Worm (Caenorhabditis elegans) whole organism, young adult: ENCODE results near the gene tbce-1.

Experiments used
- B0336.3 ChIP-seq: fragments of 200-800 bp; sonication (Bioruptor generic); IDR thresholded peaks from 2 replicates; pipeline ENCODE4 v1.3.6; 2022; ENCODE audit warnings: missing genetic modification characterization, missing compliant biosample characterization
- C06A6.2 ChIP-seq: fragments of 200-800 bp; sonication (Bioruptor generic); conservative IDR thresholded peaks from 2 replicates; pipeline ENCODE4 v1.3.6; 2022; ENCODE audit warnings: missing genetic modification characterization, missing compliant biosample characterization
- F22D6.2 ChIP-seq: sonication (generic microtip); optimal IDR thresholded peaks from 2 replicates; lab custom pipeline; 2016; ENCODE audit warnings: mild to moderate bottlenecking, missing genetic modification characterization, missing compliant biosample characterization
- F39B2.1 ChIP-seq: fragments of 200-800 bp; sonication (Bioruptor generic); IDR thresholded peaks from 2 replicates; pipeline ENCODE4 v1.3.6; 2022; ENCODE audit warnings: missing genetic modification reagents, missing genetic modification characterization, missing compliant biosample characterization
- T07F8.4 ChIP-seq: sonication (generic microtip); optimal IDR thresholded peaks from 2 replicates; lab custom pipeline; 2016; ENCODE audit warnings: mild to moderate bottlenecking, missing genetic modification characterization, moderate library complexity, missing compliant biosample characterization
- T26A5.8 ChIP-seq: sonication (generic microtip); optimal IDR thresholded peaks from 2 replicates; lab custom pipeline; 2016; ENCODE audit warnings: missing genetic modification characterization, missing compliant biosample characterization
- Y53F4B.3 ChIP-seq: fragments of 200-800 bp; sonication (Bioruptor generic); IDR thresholded peaks from 2 replicates; pipeline ENCODE4 v1.3.6; 2022; ENCODE audit warnings: missing genetic modification reagents, missing genetic modification characterization, missing compliant biosample characterization
- Y95B8A.8 ChIP-seq: fragments of 200-800 bp; sonication (Bioruptor generic); IDR thresholded peaks from 2 replicates; pipeline ENCODE4 v1.3.6; 2022; ENCODE audit warnings: missing genetic modification reagents, missing genetic modification characterization, missing compliant biosample characterization
- ZK185.1 ChIP-seq: sonication (generic microtip); optimal IDR thresholded peaks from 2 replicates; lab custom pipeline; 2016; ENCODE audit warnings: mild to moderate bottlenecking, missing genetic modification characterization, missing compliant biosample characterization; ENCODE audit not compliant: poor library complexity, severe bottlenecking
- akir-1 ChIP-seq: fragments of 200-800 bp; sonication (Bioruptor generic); optimal IDR thresholded peaks from 2 replicates; lab custom pipeline; 2018; ENCODE audit warnings: mild to moderate bottlenecking, missing genetic modification characterization, moderate library complexity, missing compliant biosample characterization
- ama-1 ChIP-seq, 3 experiments: fragments of 150-350 bp in 1 of 3; sonication (generic microtip) in 2 of 3; optimal IDR thresholded peaks; 2 replicates each; lab custom pipeline; 2014 to 2018; ENCODE audit warnings: missing biosample characterization in 2 of 3, missing genetic modification characterization in 2 of 3, missing genetic modification reagents in 2 of 3
- atf-7 ChIP-seq: sonication (generic microtip); optimal IDR thresholded peaks from 2 replicates; lab custom pipeline; 2017; ENCODE audit warnings: mild to moderate bottlenecking, missing genetic modification characterization, missing compliant biosample characterization
- attf-6 ChIP-seq: fragments of 200-800 bp; sonication (Bioruptor generic); IDR thresholded peaks from 2 replicates; pipeline ENCODE4 v1.3.6; 2022; ENCODE audit warnings: missing genetic modification reagents, missing genetic modification characterization, missing compliant biosample characterization
- bed-2 ChIP-seq: fragments of 200-800 bp; sonication (Bioruptor generic); IDR thresholded peaks from 2 replicates; pipeline ENCODE4 v1.3.6; 2022; ENCODE audit warnings: missing genetic modification reagents, missing genetic modification characterization, missing compliant biosample characterization
- cebp-2 ChIP-seq: fragments of 200-800 bp; sonication (Bioruptor generic); IDR thresholded peaks from 2 replicates; pipeline ENCODE4 v1.3.6; 2022; ENCODE audit warnings: missing genetic modification characterization, missing compliant biosample characterization
- ceh-27 ChIP-seq: fragments of 200-800 bp; sonication (Bioruptor generic); optimal IDR thresholded peaks from 2 replicates; lab custom pipeline; 2018; ENCODE audit warnings: mild to moderate bottlenecking, missing genetic modification characterization, moderate library complexity, missing compliant biosample characterization
- ceh-40 ChIP-seq: fragments of 200-800 bp; sonication (Bioruptor generic); IDR thresholded peaks from 2 replicates; pipeline ENCODE4 v1.3.6; 2022; ENCODE audit warnings: missing genetic modification characterization, missing compliant biosample characterization
- ceh-58 ChIP-seq: fragments of 200-800 bp; sonication (Bioruptor generic); IDR thresholded peaks from 2 replicates; pipeline ENCODE4 v1.3.6; 2022; ENCODE audit warnings: missing genetic modification characterization, missing compliant biosample characterization
- chd-7 ChIP-seq: sonication (generic microtip); optimal IDR thresholded peaks from 2 replicates; lab custom pipeline; 2016; ENCODE audit warnings: mild to moderate bottlenecking, missing genetic modification characterization, moderate library complexity, missing compliant biosample characterization
- egl-18 ChIP-seq: fragments of 200-800 bp; sonication (Bioruptor generic); IDR thresholded peaks from 2 replicates; pipeline ENCODE4 v1.3.6; 2022; ENCODE audit warnings: missing genetic modification reagents, missing genetic modification characterization, missing compliant biosample characterization
- egl-44 ChIP-seq: fragments of 200-800 bp; sonication (Bioruptor generic); IDR thresholded peaks from 2 replicates; pipeline ENCODE4 v1.3.6; 2022; ENCODE audit warnings: missing genetic modification reagents, missing genetic modification characterization, missing compliant biosample characterization
- egrh-3 ChIP-seq: fragments of 200-800 bp; sonication (Bioruptor generic); IDR thresholded peaks from 2 replicates; pipeline ENCODE4 v1.3.6; 2022; ENCODE audit warnings: missing genetic modification reagents, missing genetic modification characterization, missing compliant biosample characterization
- ets-4 ChIP-seq: fragments of 200-800 bp; sonication (Bioruptor generic); optimal IDR thresholded peaks from 2 replicates; lab custom pipeline; 2018; ENCODE audit warnings: mild to moderate bottlenecking, missing genetic modification characterization, missing compliant biosample characterization
- fkh-3 ChIP-seq: sonication (generic microtip); optimal IDR thresholded peaks from 2 replicates; lab custom pipeline; 2016; ENCODE audit warnings: mild to moderate bottlenecking, missing genetic modification characterization, missing compliant biosample characterization
- gei-17 ChIP-seq: fragments of 200-800 bp; sonication (Bioruptor generic); optimal IDR thresholded peaks from 2 replicates; lab custom pipeline; 2018; ENCODE audit warnings: mild to moderate bottlenecking, missing genetic modification characterization, missing compliant biosample characterization
- hlh-12 ChIP-seq: sonication (generic microtip); optimal IDR thresholded peaks from 2 replicates; lab custom pipeline; 2016; ENCODE audit warnings: missing genetic modification characterization, missing compliant biosample characterization
- hrde-1 ChIP-seq: sonication (generic microtip); optimal IDR thresholded peaks from 2 replicates; lab custom pipeline; 2016; ENCODE audit warnings: missing genetic modification characterization, mild to moderate bottlenecking, missing compliant biosample characterization, moderate library complexity, missing genotype, missing genetic modification reagents, borderline replicate concordance
- let-607 ChIP-seq, 2 experiments: fragments of 200-800 bp in 1 of 2; sonication (Bioruptor generic) in 1 of 2; sonication (generic microtip) in 1 of 2; optimal IDR thresholded peaks; 2 replicates each; lab custom pipeline; 2016 to 2018; ENCODE audit warnings: mild to moderate bottlenecking in 2 of 2, missing compliant biosample characterization in 2 of 2, missing genetic modification characterization in 2 of 2, moderate library complexity in 2 of 2, missing genotype in 1 of 2
- lin-35 ChIP-seq, 3 experiments: fragments of 150-350 bp in 2 of 3; sonication (generic microtip) in 1 of 3; optimal IDR thresholded peaks; 2 replicates each; lab custom pipeline; 2014 to 2018; ENCODE audit warnings: missing biosample characterization in 3 of 3, missing genetic modification characterization in 3 of 3, missing genetic modification reagents in 3 of 3
- lin-54 ChIP-seq: fragments of 200-800 bp; sonication (Bioruptor generic); optimal IDR thresholded peaks from 2 replicates; lab custom pipeline; 2018; ENCODE audit warnings: mild to moderate bottlenecking, missing genetic modification characterization, missing compliant biosample characterization
- madf-6 ChIP-seq: fragments of 200-800 bp; sonication (Bioruptor generic); IDR thresholded peaks from 2 replicates; pipeline ENCODE4 v1.3.6; 2022; ENCODE audit warnings: missing genetic modification reagents, missing genetic modification characterization, missing compliant biosample characterization
- mel-28 ChIP-seq: sonication (generic microtip); optimal IDR thresholded peaks from 2 replicates; lab custom pipeline; 2016; ENCODE audit warnings: borderline replicate concordance, mild to moderate bottlenecking, missing genetic modification characterization, missing compliant biosample characterization
- nhr-120 ChIP-seq: fragments of 200-800 bp; sonication (Bioruptor generic); IDR thresholded peaks from 2 replicates; pipeline ENCODE4 v1.3.6; 2022; ENCODE audit warnings: missing genetic modification characterization, missing compliant biosample characterization
- nhr-80 ChIP-seq: sonication (generic microtip); optimal IDR thresholded peaks from 2 replicates; lab custom pipeline; 2016; ENCODE audit warnings: missing genetic modification characterization, missing compliant biosample characterization
- nhr-90 ChIP-seq: sonication (generic microtip); optimal IDR thresholded peaks from 2 replicates; lab custom pipeline; 2016; ENCODE audit warnings: missing genotype, mild to moderate bottlenecking, missing genetic modification characterization, missing compliant biosample characterization
- pha-4 ChIP-seq: fragments of 150-350 bp; sonication (generic microtip); optimal IDR thresholded peaks from 2 replicates; lab custom pipeline; 2014; ENCODE audit warnings: missing biosample characterization, missing genetic modification reagents, missing genetic modification characterization
- rcor-1 ChIP-seq: fragments of 200-800 bp; sonication (Bioruptor generic); IDR thresholded peaks from 2 replicates; pipeline ENCODE4 v1.3.6; 2022; ENCODE audit warnings: missing genetic modification reagents, missing genetic modification characterization, missing compliant biosample characterization
- sea-2 ChIP-seq: fragments of 200-800 bp; sonication (Bioruptor generic); IDR thresholded peaks from 2 replicates; pipeline ENCODE4 v1.3.6; 2022; ENCODE audit warnings: missing genetic modification characterization, missing compliant biosample characterization
- snpc-1.1 ChIP-seq: sonication (generic microtip); optimal IDR thresholded peaks from 2 replicates; lab custom pipeline; 2017; ENCODE audit warnings: missing genetic modification characterization, mild to moderate bottlenecking, missing compliant biosample characterization, antibody characterized with exemption, moderate library complexity, missing genotype, missing genetic modification reagents; ENCODE audit not compliant: insufficient read depth
- unc-62 ChIP-seq: fragments of 150-350 bp; optimal IDR thresholded peaks from 2 replicates; lab custom pipeline; 2014; ENCODE audit warnings: missing biosample characterization, missing genetic modification reagents, missing genetic modification characterization
- ztf-25 ChIP-seq: fragments of 200-800 bp; sonication (Bioruptor generic); IDR thresholded peaks from 2 replicates; pipeline ENCODE4 v1.3.6; 2022; ENCODE audit warnings: missing genetic modification reagents, missing genetic modification characterization, missing compliant biosample characterization
- ztf-3 ChIP-seq: fragments of 200-800 bp; sonication (Bioruptor generic); optimal IDR thresholded peaks from 2 replicates; lab custom pipeline; 2018; ENCODE audit warnings: mild to moderate bottlenecking, missing genetic modification characterization, missing compliant biosample characterization

The tbce-1 gene

DNA sequence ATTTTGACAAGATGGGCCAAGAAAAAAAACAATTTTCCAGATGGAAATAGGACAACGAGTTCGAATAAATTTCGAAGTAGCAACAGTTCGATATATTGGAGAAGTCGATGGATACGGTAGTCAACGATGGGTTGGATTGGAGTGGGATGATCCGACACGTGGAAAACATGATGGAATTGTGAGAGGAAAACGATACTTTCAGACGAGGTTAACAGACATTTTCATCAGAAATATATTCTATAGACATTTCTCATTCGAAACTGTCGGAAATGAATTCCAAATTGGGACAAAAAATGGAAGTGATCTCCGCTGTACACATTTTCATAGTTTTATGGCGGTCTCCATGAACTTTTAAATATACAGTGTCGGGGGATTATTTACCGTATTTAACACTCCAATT is at the start of gene tbce-1:
Gene tbce-1, plus strand, starts transcription at position 41 of the 400 bp plus-strand sequence.
- TF ChIP-seq ztf-3 (GFP tag; lab: Kevin White, UChicago) (no peak), hrde-1 (peak; percentile 19), ceh-40 (GFP tag; lab: Robert Waterston, UW) (no peak), ztf-25 (GFP tag; lab: Robert Waterston, UW) (no peak), lin-54 (GFP tag; lab: Kevin White, UChicago) (peak; percentile 3)

- TF ChIP-seq let-607 (tag; optimal IDR thresholded peaks at IDR 0.05; lab: Kevin White, UChicago) (no peak), madf-6 (GFP tag; lab: Robert Waterston, UW) (no peak), ceh-58 (GFP tag; lab: Robert Waterston, UW) (no peak), attf-6 (GFP tag; lab: Robert Waterston, UW) (no peak), sea-2 (GFP tag; lab: Robert Waterston, UW) (no peak), egl-18 (GFP tag; lab: Robert Waterston, UW) (no peak), egl-44 (GFP tag; lab: Robert Waterston, UW) (no peak), pha-4 (tag; lab: Kevin White, UChicago) (no peak), nhr-120 (GFP tag; lab: Robert Waterston, UW) (no peak), fkh-3 (tag; lab: Kevin White, UChicago) (no peak), unc-62 (GFP tag; lab: Kevin White, UChicago) (no peak), chd-7 (no peak), lin-54 (GFP tag; lab: Kevin White, UChicago) (no peak), mel-28 (tag; lab: Kevin White, UChicago) (no peak)
Observed at ce11 chrIV:8247341-8247740, 47.1 kb upstream of the tbce-1 start.

DNA sequence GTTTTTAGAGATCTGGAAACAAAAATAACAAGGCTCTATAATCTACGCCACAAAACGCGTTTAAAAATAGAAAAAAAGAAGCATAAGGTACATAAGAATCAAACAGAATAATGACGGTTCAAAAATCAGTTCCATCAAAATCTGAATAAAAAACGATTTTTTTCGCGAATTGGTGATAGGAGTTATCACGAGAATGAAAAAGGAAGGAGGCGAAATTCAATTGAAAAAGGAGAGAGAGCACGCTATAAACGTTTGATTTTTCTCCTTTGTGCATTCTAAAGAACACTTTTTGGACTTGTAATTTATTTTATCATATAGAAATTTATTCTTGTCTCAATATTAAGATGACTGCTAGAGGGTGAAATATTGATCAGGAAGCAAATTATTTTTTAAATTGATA is 43.1 kb upstream of the tbce-1 start:
- TF ChIP-seq rcor-1 (GFP tag; lab: Robert Waterston, UW) (no peak), nhr-80 (peak; percentile 74)

- TF ChIP-seq ama-1 (optimal IDR thresholded peaks at IDR 0.05; lab: Kevin White, UChicago) (no peak), ama-1 (GFP tag; optimal IDR thresholded peaks at IDR 0.05; lab: Kevin White, UChicago) (peak; percentile 69 to 96), Y95B8A.8 (GFP tag; lab: Robert Waterston, UW) (peak; percentile 42; the same call in 1 of the 2 replicates), egl-18 (GFP tag; lab: Robert Waterston, UW) (no peak), egrh-3 (GFP tag; lab: Robert Waterston, UW) (0 out of 2 replicates have a peak, but pooled peaks have one; percentile 32), ztf-3 (GFP tag; lab: Kevin White, UChicago) (no peak), ztf-25 (GFP tag; lab: Robert Waterston, UW) (peak; percentile 88; the same call in 1 of the 2 replicates), bed-2 (no peak), atf-7 (tag; lab: Kevin White, UChicago) (peak; percentile 66), gei-17 (GFP tag; lab: Kevin White, UChicago) (no peak), nhr-90 (tag; lab: Kevin White, UChicago) (peak; percentile 96), unc-62 (GFP tag; lab: Kevin White, UChicago) (no peak), T07F8.4 (peak; percentile 75), snpc-1.1 (tag; lab: Kevin White, UChicago) (peak; percentile 72), lin-35 (GFP tag; optimal IDR thresholded peaks at IDR 0.05; lab: Kevin White, UChicago) (peak in 1 of 3 experiments; percentile 75), akir-1 (GFP tag; lab: Kevin White, UChicago) (peak; percentile 19), T26A5.8 (peak; percentile 68), C06A6.2 (GFP tag; lab: Robert Waterston, UW) (peak; percentile 29; the same call in 1 of the 2 replicates), B0336.3 (GFP tag; lab: Robert Waterston, UW) (peak; percentile 50; the same call in 1 of the 2 replicates), cebp-2 (GFP tag; lab: Robert Waterston, UW) (0 out of 2 replicates have a peak, but pooled peaks have one; percentile 35), F22D6.2 (peak; percentile 53), Y53F4B.3 (GFP tag; lab: Robert Waterston, UW) (peak; percentile 78), hlh-12 (peak; percentile 86), nhr-80 (peak; percentile 53), ZK185.1 (tag; lab: Kevin White, UChicago) (peak; percentile 78), ets-4 (peak; percentile 51), F39B2.1 (no peak), madf-6 (GFP tag; lab: Robert Waterston, UW) (no peak; the same call in 1 of the 2 replicates), ceh-27 (GFP tag; lab: Kevin White, UChicago) (peak; percentile 71)
Observed at ce11 chrIV:8252856-8253255, 41.6 kb upstream of the tbce-1 start.
